Worm (Caenorhabditis elegans) whole organism, L4 larva: ENCODE measurements around the gene F38B6.3.

Experiments used
- D1046.2 ChIP-seq: fragments of 200-800 bp; sonication (Bioruptor generic); IDR thresholded peaks from 2 replicates; pipeline ENCODE4 v1.3.6; 2022; ENCODE audit warnings: missing genetic modification characterization, missing compliant biosample characterization
- T26A8.4 ChIP-seq: fragments of 200-800 bp; sonication (Bioruptor generic); IDR thresholded peaks from 2 replicates; pipeline ENCODE4 v1.3.6; 2022; ENCODE audit warnings: missing genetic modification characterization, missing compliant biosample characterization
- aha-1 ChIP-seq: fragments of 150-350 bp; peaks from one replicate; lab custom pipeline; 2014; ENCODE audit warnings: missing biosample characterization, missing genetic modification characterization
- aly-2 ChIP-seq: sonication (generic microtip); optimal IDR thresholded peaks from 2 replicates; lab custom pipeline; 2018; ENCODE audit warnings: missing biosample characterization, missing genetic modification characterization
- ama-1 ChIP-seq: fragments of 150-350 bp; optimal IDR thresholded peaks from 2 replicates; lab custom pipeline; 2014; ENCODE audit warnings: inconsistent platforms, mixed read lengths
- ces-1 ChIP-seq: fragments of 150-350 bp; sonication (generic microtip); optimal IDR thresholded peaks from 4 replicates; lab custom pipeline; 2014; ENCODE audit warnings: missing biosample characterization, missing genetic modification reagents, missing genetic modification characterization
- cey-2 ChIP-seq: sonication (generic microtip); optimal IDR thresholded peaks from 3 replicates; lab custom pipeline; 2017; ENCODE audit warnings: missing genetic modification characterization, mild to moderate bottlenecking, missing compliant biosample characterization, antibody characterized with exemption, borderline replicate concordance; ENCODE audit not compliant: insufficient read depth
- ctbp-1 ChIP-seq: fragments of 200-800 bp; sonication (Bioruptor generic); IDR thresholded peaks from 2 replicates; pipeline ENCODE4 v1.3.6; 2022; ENCODE audit warnings: missing genetic modification reagents, missing genetic modification characterization, missing compliant biosample characterization
- daf-16 ChIP-seq, 3 experiments: sonication (generic microtip); optimal IDR thresholded peaks; 2 replicates each; lab custom pipeline; 2016 to 2017; ENCODE audit warnings: missing genetic modification characterization in 3 of 3, missing genetic modification reagents in 3 of 3, mild to moderate bottlenecking in 2 of 3, missing compliant biosample characterization in 2 of 3, missing biosample characterization in 1 of 3, moderate library complexity in 1 of 3
- dmd-6 ChIP-seq: fragments of 200-800 bp; sonication (Bioruptor generic); IDR thresholded peaks from 2 replicates; pipeline ENCODE4 v1.3.6; 2022; ENCODE audit warnings: missing genetic modification reagents, missing genetic modification characterization, missing compliant biosample characterization
- dmd-8 ChIP-seq: fragments of 200-800 bp; sonication (Bioruptor generic); IDR thresholded peaks from 2 replicates; pipeline ENCODE4 v1.3.6; 2022; ENCODE audit warnings: missing genetic modification characterization, missing compliant biosample characterization
- dpl-1 ChIP-seq: fragments of 150-350 bp; optimal IDR thresholded peaks from 2 replicates; lab custom pipeline; 2014; ENCODE audit warnings: missing biosample characterization, missing genetic modification reagents, missing genetic modification characterization
- dve-1 ChIP-seq: sonication (generic microtip); optimal IDR thresholded peaks from 2 replicates; lab custom pipeline; 2017; ENCODE audit warnings: antibody characterized with exemption, mild to moderate bottlenecking, missing genetic modification characterization, missing compliant biosample characterization; ENCODE audit not compliant: insufficient read depth
- egl-43 ChIP-seq: fragments of 200-800 bp; sonication (Bioruptor generic); IDR thresholded peaks from 2 replicates; pipeline ENCODE4 v1.3.6; 2022; ENCODE audit warnings: missing genetic modification reagents, missing genetic modification characterization, missing compliant biosample characterization
- fkh-10 ChIP-seq: fragments of 150-350 bp; optimal IDR thresholded peaks from 2 replicates; lab custom pipeline; 2014; ENCODE audit warnings: missing biosample characterization, missing genetic modification reagents, missing genetic modification characterization
- hlh-11 ChIP-seq: fragments of 200-800 bp; sonication (Bioruptor generic); optimal IDR thresholded peaks from 2 replicates; lab custom pipeline; 2018; ENCODE audit warnings: mild to moderate bottlenecking, missing genetic modification characterization, missing compliant biosample characterization
- lin-1 ChIP-seq: fragments of 200-800 bp; sonication (Bioruptor generic); IDR thresholded peaks from 2 replicates; pipeline ENCODE4 v1.3.6; 2022; ENCODE audit warnings: missing genetic modification reagents, missing genetic modification characterization, missing compliant biosample characterization
- lin-13 ChIP-seq: fragments of 150-350 bp; optimal IDR thresholded peaks from 2 replicates; lab custom pipeline; 2014; ENCODE audit warnings: missing biosample characterization, missing genetic modification reagents, missing genetic modification characterization
- madf-9 ChIP-seq: fragments of 200-800 bp; sonication (Bioruptor generic); conservative IDR thresholded peaks from 2 replicates; pipeline ENCODE4 v1.3.6; 2022; ENCODE audit warnings: missing genetic modification reagents, missing genetic modification characterization, missing compliant biosample characterization
- nhr-11 ChIP-seq: fragments of 150-350 bp; optimal IDR thresholded peaks from 2 replicates; lab custom pipeline; 2014; ENCODE audit warnings: missing biosample characterization, missing genetic modification characterization
- nhr-111 ChIP-seq: fragments of 200-800 bp; sonication (Bioruptor generic); optimal IDR thresholded peaks from 2 replicates; lab custom pipeline; 2018; ENCODE audit warnings: mild to moderate bottlenecking, missing genetic modification characterization, missing compliant biosample characterization
- nhr-237 ChIP-seq: sonication (generic microtip); optimal IDR thresholded peaks from 2 replicates; lab custom pipeline; 2017; ENCODE audit warnings: missing biosample characterization, missing genetic modification characterization
- nhr-28 ChIP-seq: fragments of 150-350 bp; optimal IDR thresholded peaks from 2 replicates; lab custom pipeline; 2014; ENCODE audit warnings: missing biosample characterization, missing genetic modification characterization
- nhr-48 ChIP-seq: sonication (generic microtip); optimal IDR thresholded peaks from 2 replicates; lab custom pipeline; 2016; ENCODE audit warnings: mild to moderate bottlenecking, missing genetic modification characterization, missing compliant biosample characterization
- nhr-77 ChIP-seq: fragments of 150-350 bp; optimal IDR thresholded peaks from 2 replicates; lab custom pipeline; 2014; ENCODE audit warnings: missing biosample characterization, missing genetic modification characterization
- pha-4 ChIP-seq, 2 experiments: fragments of 150-350 bp in 1 of 2; fragments of 200-800 bp in 1 of 2; sonication (Bioruptor generic) in 1 of 2; IDR thresholded peaks in 1 of 2; optimal IDR thresholded peaks in 1 of 2; 2 replicates each; pipeline versions ENCODE4 v1.3.6 to Lab custom; 2014 to 2022; ENCODE audit warnings: missing genetic modification characterization in 2 of 2, missing genetic modification reagents in 2 of 2, missing biosample characterization in 1 of 2, missing compliant biosample characterization in 1 of 2
- php-3 ChIP-seq: fragments of 200-800 bp; sonication (Bioruptor generic); IDR thresholded peaks from 2 replicates; pipeline ENCODE4 v1.3.6; 2022; ENCODE audit warnings: missing genetic modification reagents, missing genetic modification characterization, missing compliant biosample characterization
- pqm-1 ChIP-seq: sonication (generic microtip); optimal IDR thresholded peaks from 2 replicates; lab custom pipeline; 2017; ENCODE audit warnings: missing biosample characterization, missing genetic modification characterization
- sdz-12 ChIP-seq: fragments of 200-800 bp; sonication (Bioruptor generic); optimal IDR thresholded peaks from 2 replicates; lab custom pipeline; 2018; ENCODE audit warnings: mild to moderate bottlenecking, missing genetic modification characterization, missing compliant biosample characterization
- spr-3 ChIP-seq: fragments of 200-800 bp; sonication (Bioruptor generic); optimal IDR thresholded peaks from 2 replicates; lab custom pipeline; 2018; ENCODE audit warnings: mild to moderate bottlenecking, missing genetic modification characterization, missing compliant biosample characterization
- tag-97 ChIP-seq: fragments of 200-800 bp; sonication (Bioruptor generic); IDR thresholded peaks from 2 replicates; pipeline ENCODE4 v1.3.6; 2022; ENCODE audit warnings: missing genetic modification characterization, missing compliant biosample characterization
- unc-62 ChIP-seq, 3 experiments: fragments of 150-350 bp in 1 of 3; sonication (generic microtip); optimal IDR thresholded peaks in 2 of 3; peaks in 1 of 3; 1 replicate in 1 of 3; 2 replicates in 2 of 3; lab custom pipeline; 2014 to 2017; ENCODE audit warnings: missing biosample characterization in 3 of 3, missing genetic modification characterization in 3 of 3, missing genetic modification reagents in 3 of 3, missing genotype in 1 of 3
- zag-1 ChIP-seq: fragments of 150-350 bp; optimal IDR thresholded peaks from 2 replicates; lab custom pipeline; 2014; ENCODE audit warnings: missing biosample characterization, missing genetic modification characterization

Gene F38B6.3

DNA sequence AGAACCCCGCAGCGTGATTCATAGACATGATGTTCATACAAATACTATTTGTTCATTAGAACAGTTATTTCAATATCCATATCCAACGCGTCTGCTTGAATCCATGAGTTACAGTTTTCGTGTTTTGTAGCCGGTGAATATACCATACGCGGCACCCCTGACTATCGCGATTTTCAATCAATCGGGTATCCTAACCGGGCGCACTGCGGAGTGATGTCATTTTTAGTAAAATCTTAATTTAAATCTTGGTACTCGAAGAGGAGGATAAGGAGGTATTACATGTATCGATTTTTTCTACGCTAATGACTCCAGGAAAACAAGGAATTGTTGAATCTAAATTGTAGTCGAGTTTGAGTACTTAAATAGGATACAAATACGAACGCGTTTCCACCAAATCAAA, 24.1 kb upstream of the F38B6.3 start:
- TF ChIP-seq tag-97 (GFP tag; lab: Robert Waterston, UW) (no peak), aly-2 (tag; lab: Kevin White, UChicago) (no peak), sdz-12 (GFP tag; lab: Kevin White, UChicago) (no peak), zag-1 (tag; lab: Kevin White, UChicago) (no peak), dpl-1 (GFP tag; lab: Kevin White, UChicago) (no peak), madf-9 (GFP tag; lab: Robert Waterston, UW) (no peak), aha-1 (no peak)

DNA sequence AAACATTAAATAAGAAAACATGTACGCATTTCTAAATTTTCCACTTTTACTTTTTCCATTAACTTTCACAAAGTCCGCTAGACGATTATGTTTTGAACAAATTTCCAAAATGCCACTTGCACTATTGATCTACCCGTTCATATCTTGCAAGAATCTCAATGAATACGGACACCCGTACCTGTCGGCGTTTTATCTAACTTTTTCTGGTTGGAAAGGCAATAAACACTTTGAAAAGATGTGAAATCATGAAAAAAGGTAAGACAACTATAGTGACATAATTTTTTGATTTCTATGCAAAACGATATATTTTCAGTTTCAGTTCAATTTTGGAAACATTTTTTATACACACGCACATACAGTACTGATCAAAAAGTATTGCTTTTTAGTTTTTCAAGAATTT, 21.7 kb upstream of the F38B6.3 start:
- TF ChIP-seq unc-62 (GFP tag; optimal IDR thresholded peaks at IDR 0.05 in 1 of 2; lab: Kevin White, UChicago) (peak in 1 of 2 experiments; percentile 92), unc-62 (tag; optimal IDR thresholded peaks at IDR 0.05; lab: Kevin White, UChicago) (no peak), pha-4 (GFP tag; IDR thresholded peaks at IDR 0.05; lab: Robert Waterston, UW) (no peak), pha-4 (tag; optimal IDR thresholded peaks at IDR 0.05; lab: Kevin White, UChicago) (no peak)

DNA sequence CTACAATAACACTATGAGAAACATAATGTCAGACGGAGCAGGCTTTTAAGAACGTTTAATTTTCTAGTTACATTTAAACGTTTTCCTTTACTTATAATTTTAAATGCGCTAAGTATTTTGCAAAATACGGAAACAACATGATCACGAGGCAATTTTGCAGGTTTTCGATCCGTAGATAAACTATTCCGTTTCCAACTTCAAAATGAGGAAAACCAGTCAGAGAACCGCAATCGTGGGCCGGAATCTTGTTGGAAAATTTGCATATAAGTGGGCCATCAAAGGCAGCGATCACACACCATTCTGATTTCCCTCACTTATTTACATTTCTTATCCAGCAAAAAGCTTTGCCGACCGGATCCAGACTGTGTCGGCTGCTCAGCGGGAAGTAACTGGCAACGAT, 20.9 kb upstream of the F38B6.3 start, which contains the start of gene col-172:
TSS of gene col-172 (plus strand) at position 301 of the 400 bp plus-strand sequence.
- TF ChIP-seq nhr-48 (tag; lab: Kevin White, UChicago) (no peak), T26A8.4 (GFP tag; lab: Robert Waterston, UW) (no peak), sdz-12 (GFP tag; lab: Kevin White, UChicago) (no peak), dmd-6 (GFP tag; lab: Robert Waterston, UW) (no peak), spr-3 (GFP tag; lab: Kevin White, UChicago) (no peak), nhr-28 (no peak), ctbp-1 (GFP tag; lab: Robert Waterston, UW) (no peak)

- TF ChIP-seq nhr-237 (tag; lab: Kevin White, UChicago) (no peak), dmd-8 (GFP tag; lab: Robert Waterston, UW) (no peak), nhr-48 (tag; lab: Kevin White, UChicago) (no peak), php-3 (GFP tag; lab: Robert Waterston, UW) (peak; percentile 54; the same call in 1 of the 2 replicates), lin-1 (no peak), spr-3 (GFP tag; lab: Kevin White, UChicago) (no peak), daf-16 (GFP tag; optimal IDR thresholded peaks at IDR 0.05; lab: Kevin White, UChicago) (no peak), daf-16 (tag; optimal IDR thresholded peaks at IDR 0.05; lab: Kevin White, UChicago) (peak; percentile 98), dmd-6 (GFP tag; lab: Robert Waterston, UW) (peak; percentile 58), hlh-11 (tag; lab: Kevin White, UChicago) (peak; percentile 45), egl-43 (GFP tag; lab: Robert Waterston, UW) (no peak), D1046.2 (GFP tag; lab: Robert Waterston, UW) (no peak), pqm-1 (tag; lab: Kevin White, UChicago) (peak; percentile 48), aly-2 (tag; lab: Kevin White, UChicago) (no peak), lin-13 (GFP tag; lab: Kevin White, UChicago) (no peak), nhr-111 (no peak), nhr-11 (tag; lab: Kevin White, UChicago) (no peak), dve-1 (tag; lab: Kevin White, UChicago) (peak; percentile 81), nhr-28 (peak; percentile 75), cey-2 (no peak), madf-9 (GFP tag; lab: Robert Waterston, UW) (no peak)
These were observed 19.0 kb upstream of the F38B6.3 start, which contains the start of gene F38B6.4 for ce11 chrX:6674333-6674919. TSS of gene F38B6.4 (plus strand) at chrX:6674869.

DNA sequence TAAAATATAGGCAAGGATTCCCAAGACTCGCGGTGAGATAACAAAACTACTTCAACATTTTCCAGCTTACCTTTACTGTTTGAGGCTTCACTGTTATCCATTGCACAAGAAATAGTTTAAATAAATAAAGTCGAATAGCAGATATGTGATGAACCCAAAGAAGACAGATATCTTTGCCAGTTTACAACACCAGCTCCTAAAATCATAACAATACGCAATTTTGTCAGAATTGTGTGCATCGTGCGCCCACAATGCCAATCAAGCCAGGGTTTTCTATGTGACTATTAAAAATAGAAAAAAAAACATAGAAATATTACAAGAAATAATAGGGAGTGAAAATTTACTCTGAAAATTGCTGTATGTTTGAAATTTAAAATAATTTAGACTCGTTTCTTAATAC, 10.7 kb upstream of the F38B6.3 start, which contains the start of gene F38B6.8:
TSS of gene F38B6.8 (minus strand) at position 101 of the 400 bp plus-strand sequence.
- TF ChIP-seq ces-1 (GFP tag; lab: Kevin White, UChicago) = no peak
- TF ChIP-seq tag-97 (GFP tag; lab: Robert Waterston, UW) = no peak
- TF ChIP-seq ama-1 = no peak
- TF ChIP-seq unc-62 (GFP tag; optimal IDR thresholded peaks at IDR 0.05 in 1 of 2; lab: Kevin White, UChicago) = peak in 1 of 2 experiments; percentile 13
- no peak for TF ChIP-seq unc-62 (tag; optimal IDR thresholded peaks at IDR 0.05; lab: Kevin White, UChicago)
- no peak for TF ChIP-seq fkh-10
- no peak for TF ChIP-seq lin-13 (GFP tag; lab: Kevin White, UChicago)
- no peak for TF ChIP-seq nhr-77
- TF ChIP-seq, all 104 proteins: peak for 1
